Worm (Caenorhabditis elegans) whole organism, L1 larva: ENCODE measurements around the gene col-131.

Experiments
- ama-1 ChIP-seq: fragments of 150-350 bp; optimal IDR thresholded peaks from 2 replicates; lab custom pipeline; 2014
- blmp-1 ChIP-seq: fragments of 150-350 bp; optimal IDR thresholded peaks from 2 replicates; lab custom pipeline; 2014; ENCODE audit warnings: missing biosample characterization, missing genetic modification characterization
- ceh-90 ChIP-seq: sonication (generic microtip); optimal IDR thresholded peaks from 2 replicates; lab custom pipeline; 2016; ENCODE audit warnings: missing genetic modification characterization, missing compliant biosample characterization
- ces-1 ChIP-seq: fragments of 150-350 bp; optimal IDR thresholded peaks from 2 replicates; lab custom pipeline; 2014; ENCODE audit warnings: missing biosample characterization, missing genetic modification reagents, missing genetic modification characterization
- elt-3 ChIP-seq, 6 experiments: fragments of 150-350 bp in 1 of 6; sonication (generic microtip); optimal IDR thresholded peaks; 2 replicates each; lab custom pipeline; 2017 to 2018; ENCODE audit warnings: missing biosample characterization in 6 of 6, missing genetic modification characterization in 6 of 6, inconsistent platforms in 1 of 6
- hlh-17 ChIP-seq: fragments of 200-800 bp; sonication (Bioruptor generic); optimal IDR thresholded peaks from 2 replicates; lab custom pipeline; 2018; ENCODE audit warnings: missing genetic modification characterization, mild to moderate bottlenecking, missing compliant biosample characterization, moderate library complexity, borderline replicate concordance
- mdl-1 ChIP-seq, 2 experiments: fragments of 150-350 bp; optimal IDR thresholded peaks; 2 replicates each; lab custom pipeline; 2014 to 2017; ENCODE audit warnings: missing biosample characterization in 2 of 2, missing genetic modification characterization in 2 of 2, inconsistent platforms in 1 of 2
- nhr-11 ChIP-seq: fragments of 150-350 bp; optimal IDR thresholded peaks from 2 replicates; lab custom pipeline; 2014; ENCODE audit warnings: missing biosample characterization, missing genetic modification characterization
- nhr-12 ChIP-seq: sonication (generic microtip); optimal IDR thresholded peaks from 2 replicates; lab custom pipeline; 2017; ENCODE audit warnings: missing biosample characterization, missing genetic modification characterization
- nhr-237 ChIP-seq: fragments of 150-350 bp; optimal IDR thresholded peaks from 2 replicates; lab custom pipeline; 2014; ENCODE audit warnings: missing biosample characterization, missing genetic modification characterization
- pqm-1 ChIP-seq: sonication (generic microtip); optimal IDR thresholded peaks from 3 replicates; lab custom pipeline; 2017; ENCODE audit warnings: missing biosample characterization, missing genetic modification characterization
- unc-130 ChIP-seq: fragments of 150-350 bp; optimal IDR thresholded peaks from 2 replicates; lab custom pipeline; 2017; ENCODE audit warnings: missing biosample characterization, missing genetic modification characterization, inconsistent platforms
- ztf-11 ChIP-seq, 2 experiments: sonication (generic microtip); optimal IDR thresholded peaks; 2 replicates each; lab custom pipeline; 2016 to 2017; ENCODE audit warnings: missing genetic modification characterization in 2 of 2, missing biosample characterization in 1 of 2, missing compliant biosample characterization in 1 of 2

- TF ChIP-seq hlh-17 (GFP tag; lab: Kevin White, UChicago) = no peak
- TF ChIP-seq blmp-1 (tag; lab: Kevin White, UChicago) = no peak
- no peak for TF ChIP-seq mdl-1 (tag; optimal IDR thresholded peaks at IDR 0.05; lab: Kevin White, UChicago)
- TF ChIP-seq nhr-12 (tag; lab: Kevin White, UChicago) = no peak
- TF ChIP-seq nhr-11 (tag; lab: Kevin White, UChicago) = no peak
- no peak for TF ChIP-seq ces-1 (GFP tag; lab: Kevin White, UChicago)
- TF ChIP-seq elt-3 (tag; optimal IDR thresholded peaks at IDR 0.05; lab: Kevin White, UChicago) = no peak
- TF ChIP-seq pqm-1 (tag; lab: Kevin White, UChicago) = no peak
- TF ChIP-seq ztf-11 (tag; optimal IDR thresholded peaks at IDR 0.05; lab: Kevin White, UChicago) = no peak
- TF ChIP-seq ama-1 (lab: Kevin White, UChicago) = no peak
- no peak for TF ChIP-seq unc-130
- no peak for TF ChIP-seq nhr-237
- no peak for TF ChIP-seq ceh-90 (tag; lab: Kevin White, UChicago)
Observed at ce11 chrIV:13076620-13077019, 9.5 kb upstream of the col-131 start, which contains the start of gene C39E9.7.
